Worm (Caenorhabditis elegans) whole organism, mixed stage, embryonic: Measurements from ENCODE around the gene F46C5.4.

ENCODE experiments used
- M03D4.4 ChIP-seq: sonication (generic microtip); optimal IDR thresholded peaks from 2 replicates; lab custom pipeline; 2017; ENCODE audit warnings: mild to moderate bottlenecking, missing genetic modification characterization, missing compliant biosample characterization
- bed-3 ChIP-seq: fragments of 200-800 bp; sonication (Bioruptor generic); optimal IDR thresholded peaks from 3 replicates; lab custom pipeline; 2018; ENCODE audit warnings: mild to moderate bottlenecking, missing genetic modification characterization, moderate library complexity, missing compliant biosample characterization
- blmp-1 ChIP-seq: fragments of 150-350 bp; optimal IDR thresholded peaks from 2 replicates; lab custom pipeline; 2014; ENCODE audit warnings: missing biosample characterization, missing genetic modification characterization
- ceh-39 ChIP-seq: fragments of 150-350 bp; optimal IDR thresholded peaks from 2 replicates; lab custom pipeline; 2014; ENCODE audit warnings: missing biosample characterization, missing genetic modification characterization
- ceh-43 ChIP-seq: fragments of 200-800 bp; sonication (Bioruptor generic); optimal IDR thresholded peaks from 2 replicates; lab custom pipeline; 2018; ENCODE audit warnings: mild to moderate bottlenecking, missing genetic modification characterization, moderate library complexity, missing compliant biosample characterization
- ceh-83 ChIP-seq: fragments of 200-800 bp; sonication (Bioruptor generic); optimal IDR thresholded peaks from 2 replicates; lab custom pipeline; 2018; ENCODE audit warnings: mild to moderate bottlenecking, missing genetic modification characterization, missing compliant biosample characterization
- ces-1 ChIP-seq: fragments of 150-350 bp; optimal IDR thresholded peaks from 2 replicates; lab custom pipeline; 2014; ENCODE audit warnings: missing biosample characterization, missing genetic modification reagents, missing genetic modification characterization
- cnd-1 ChIP-seq: fragments of 200-800 bp; sonication (Bioruptor generic); optimal IDR thresholded peaks from 2 replicates; lab custom pipeline; 2018; ENCODE audit warnings: mild to moderate bottlenecking, missing genetic modification characterization, missing compliant biosample characterization
- elt-1 ChIP-seq: sonication (generic microtip); optimal IDR thresholded peaks from 2 replicates; lab custom pipeline; 2017; ENCODE audit warnings: missing genetic modification characterization, mild to moderate bottlenecking, missing compliant biosample characterization, antibody characterized with exemption, moderate library complexity, borderline replicate concordance; ENCODE audit not compliant: insufficient read depth
- elt-3 ChIP-seq: fragments of 150-350 bp; optimal IDR thresholded peaks from 2 replicates; lab custom pipeline; 2014; ENCODE audit warnings: missing biosample characterization, missing genetic modification characterization
- flh-1 ChIP-seq: fragments of 200-800 bp; sonication (Bioruptor generic); optimal IDR thresholded peaks from 2 replicates; lab custom pipeline; 2018; ENCODE audit warnings: mild to moderate bottlenecking, missing genetic modification characterization, moderate library complexity, missing compliant biosample characterization
- ham-2 ChIP-seq: fragments of 200-800 bp; sonication (Bioruptor generic); optimal IDR thresholded peaks from 2 replicates; lab custom pipeline; 2018; ENCODE audit warnings: mild to moderate bottlenecking, missing genetic modification characterization, missing compliant biosample characterization
- hlh-1 ChIP-seq: fragments of 150-350 bp; optimal IDR thresholded peaks from 2 replicates; lab custom pipeline; 2014; ENCODE audit warnings: missing biosample characterization, missing genetic modification reagents, missing genetic modification characterization
- lin-13 ChIP-seq: fragments of 150-350 bp; optimal IDR thresholded peaks from 2 replicates; lab custom pipeline; 2014; ENCODE audit warnings: missing biosample characterization, missing genetic modification characterization
- lin-32 ChIP-seq: fragments of 200-800 bp; sonication (Bioruptor generic); optimal IDR thresholded peaks from 2 replicates; lab custom pipeline; 2018; ENCODE audit warnings: mild to moderate bottlenecking, missing genetic modification characterization, missing compliant biosample characterization
- lsy-2 ChIP-seq: fragments of 150-350 bp; optimal IDR thresholded peaks from 2 replicates; lab custom pipeline; 2014; ENCODE audit warnings: missing biosample characterization, missing genetic modification characterization
- mab-5 ChIP-seq: fragments of 150-350 bp; optimal IDR thresholded peaks from 2 replicates; lab custom pipeline; 2014; ENCODE audit warnings: missing biosample characterization, missing genetic modification characterization
- mep-1 ChIP-seq: fragments of 150-350 bp; optimal IDR thresholded peaks from 2 replicates; lab custom pipeline; 2017; ENCODE audit warnings: missing biosample characterization, missing genetic modification reagents, missing genetic modification characterization, inconsistent platforms
- mls-2 ChIP-seq: sonication (generic microtip); optimal IDR thresholded peaks from 2 replicates; lab custom pipeline; 2016; ENCODE audit warnings: mild to moderate bottlenecking, missing genetic modification characterization, moderate library complexity, missing compliant biosample characterization
- nhr-12 ChIP-seq: fragments of 150-350 bp; optimal IDR thresholded peaks from 2 replicates; lab custom pipeline; 2014; ENCODE audit warnings: missing biosample characterization, missing genetic modification characterization
- nhr-2 ChIP-seq: fragments of 150-350 bp; optimal IDR thresholded peaks from 2 replicates; lab custom pipeline; 2014; ENCODE audit warnings: missing biosample characterization, missing genetic modification characterization
- nhr-237 ChIP-seq: fragments of 150-350 bp; optimal IDR thresholded peaks from 2 replicates; lab custom pipeline; 2014; ENCODE audit warnings: missing biosample characterization, missing genetic modification characterization
- nhr-28 ChIP-seq: fragments of 150-350 bp; optimal IDR thresholded peaks from 2 replicates; lab custom pipeline; 2014; ENCODE audit warnings: missing biosample characterization, missing genetic modification characterization
- nhr-76 ChIP-seq: sonication (generic microtip); optimal IDR thresholded peaks from 2 replicates; lab custom pipeline; 2017; ENCODE audit warnings: missing biosample characterization, missing genetic modification characterization
- pha-4 ChIP-seq: fragments of 150-350 bp; optimal IDR thresholded peaks from 2 replicates; lab custom pipeline; 2018; ENCODE audit warnings: missing biosample characterization, missing genetic modification reagents, missing genetic modification characterization
- sem-2 ChIP-seq: fragments of 200-800 bp; sonication (Bioruptor generic); optimal IDR thresholded peaks from 2 replicates; lab custom pipeline; 2018; ENCODE audit warnings: mild to moderate bottlenecking, missing genetic modification characterization, missing compliant biosample characterization
- snpc-4 ChIP-seq: fragments of 150-350 bp; optimal IDR thresholded peaks from 2 replicates; lab custom pipeline; 2014; ENCODE audit warnings: missing biosample characterization, missing genetic modification characterization
- sptf-1 ChIP-seq: sonication (generic microtip); optimal IDR thresholded peaks from 2 replicates; lab custom pipeline; 2017; ENCODE audit warnings: mild to moderate bottlenecking, missing genetic modification characterization, moderate library complexity, missing compliant biosample characterization
- tbx-8 ChIP-seq: fragments of 200-800 bp; sonication (Bioruptor generic); optimal IDR thresholded peaks from 2 replicates; lab custom pipeline; 2018; ENCODE audit warnings: mild to moderate bottlenecking, missing genetic modification characterization, moderate library complexity, missing compliant biosample characterization
- unc-120 ChIP-seq: sonication (generic microtip); optimal IDR thresholded peaks from 2 replicates; lab custom pipeline; 2017; ENCODE audit warnings: missing genetic modification characterization, missing compliant biosample characterization; ENCODE audit not compliant: poor library complexity, severe bottlenecking
- unc-39 ChIP-seq: fragments of 150-350 bp; optimal IDR thresholded peaks from 2 replicates; lab custom pipeline; 2014; ENCODE audit warnings: missing biosample characterization, missing genetic modification characterization
- unc-62 ChIP-seq: fragments of 150-350 bp; optimal IDR thresholded peaks from 2 replicates; lab custom pipeline; 2014; ENCODE audit warnings: missing biosample characterization, missing genetic modification reagents, missing genetic modification characterization
- zip-8 ChIP-seq: fragments of 150-350 bp; optimal IDR thresholded peaks from 2 replicates; lab custom pipeline; 2014; ENCODE audit warnings: missing biosample characterization, missing genetic modification characterization
- ztf-11 ChIP-seq: fragments of 150-350 bp; optimal IDR thresholded peaks from 2 replicates; lab custom pipeline; 2014; ENCODE audit warnings: missing biosample characterization, missing genetic modification characterization

The F46C5.4 gene

ce11 chrII:8820126-8820972 lies 15.5 kb upstream of the F46C5.4 start:
- no peak for TF ChIP-seq nhr-12 (tag; lab: Kevin White, UChicago)
- no peak for TF ChIP-seq nhr-28 (tag; lab: Kevin White, UChicago)
- TF ChIP-seq snpc-4, result no peak
- TF ChIP-seq hlh-1 (tag; lab: Kevin White, UChicago), result no peak
- TF ChIP-seq ceh-39 (tag; lab: Kevin White, UChicago), result no peak
- no peak for TF ChIP-seq M03D4.4
- TF ChIP-seq ceh-43, result no peak
- TF ChIP-seq mls-2 (tag; lab: Kevin White, UChicago), result no peak
- TF ChIP-seq bed-3 (GFP tag; lab: Kevin White, UChicago), result no peak
- TF ChIP-seq elt-3 (tag; lab: Kevin White, UChicago), result no peak
- no peak for TF ChIP-seq unc-62 (GFP tag; lab: Kevin White, UChicago)
- TF ChIP-seq cnd-1 (tag; lab: Kevin White, UChicago), result no peak

- TF ChIP-seq nhr-237 (no peak), tbx-8 (GFP tag; lab: Kevin White, UChicago) (no peak), unc-62 (GFP tag; lab: Kevin White, UChicago) (no peak), lin-13 (no peak), elt-1 (tag; lab: Kevin White, UChicago) (no peak), bed-3 (GFP tag; lab: Kevin White, UChicago) (no peak), M03D4.4 (no peak), unc-39 (no peak), sem-2 (GFP tag; lab: Kevin White, UChicago) (no peak), mls-2 (tag; lab: Kevin White, UChicago) (no peak), lsy-2 (no peak), nhr-28 (tag; lab: Kevin White, UChicago) (no peak), ces-1 (GFP tag; lab: Kevin White, UChicago) (no peak), unc-120 (no peak), ceh-43 (no peak), mab-5 (no peak), mep-1 (tag; lab: Kevin White, UChicago) (no peak), ham-2 (GFP tag; lab: Kevin White, UChicago) (no peak), flh-1 (GFP tag; lab: Kevin White, UChicago) (no peak), ceh-39 (tag; lab: Kevin White, UChicago) (no peak)
Measured at ce11 chrII:8821140-8821595, 14.7 kb upstream of the F46C5.4 start, which contains the start of gene F46C5.1. TSS of gene F46C5.1 (minus strand) at chrII:8821190.

ce11 chrII:8822711-8823110 lies 13.2 kb upstream of the F46C5.4 start:
- TF ChIP-seq tbx-8 (GFP tag; lab: Kevin White, UChicago) (no peak), unc-62 (GFP tag; lab: Kevin White, UChicago) (no peak), mls-2 (tag; lab: Kevin White, UChicago) (no peak), ces-1 (GFP tag; lab: Kevin White, UChicago) (no peak), nhr-28 (tag; lab: Kevin White, UChicago) (no peak), ceh-43 (no peak), flh-1 (GFP tag; lab: Kevin White, UChicago) (no peak), nhr-2 (tag; lab: Kevin White, UChicago) (no peak), ham-2 (GFP tag; lab: Kevin White, UChicago) (no peak), mep-1 (tag; lab: Kevin White, UChicago) (no peak), pha-4 (tag; lab: Kevin White, UChicago) (no peak), ceh-83 (GFP tag; lab: Kevin White, UChicago) (no peak), sem-2 (GFP tag; lab: Kevin White, UChicago) (no peak), lsy-2 (no peak), elt-1 (tag; lab: Kevin White, UChicago) (no peak), snpc-4 (no peak), ztf-11 (tag; lab: Kevin White, UChicago) (no peak)
- TF ChIP-seq, all 35 proteins: peak for 0

- no peak for TF ChIP-seq blmp-1 (tag; lab: Kevin White, UChicago)
- TF ChIP-seq snpc-4, result no peak
- TF ChIP-seq ham-2 (GFP tag; lab: Kevin White, UChicago), result no peak
- TF ChIP-seq bed-3 (GFP tag; lab: Kevin White, UChicago), result no peak
- TF ChIP-seq zip-8 (tag; lab: Kevin White, UChicago), result no peak
- no peak for TF ChIP-seq M03D4.4
- TF ChIP-seq mep-1 (tag; lab: Kevin White, UChicago), result no peak
- TF ChIP-seq nhr-76 (tag; lab: Kevin White, UChicago), result no peak
- TF ChIP-seq ceh-39 (tag; lab: Kevin White, UChicago), result no peak
- no peak for TF ChIP-seq sptf-1 (tag; lab: Kevin White, UChicago)
- no peak for TF ChIP-seq lin-32 (GFP tag; lab: Kevin White, UChicago)
- TF ChIP-seq ceh-43, result no peak
- TF ChIP-seq nhr-28 (tag; lab: Kevin White, UChicago), result no peak
- no peak for TF ChIP-seq hlh-1 (tag; lab: Kevin White, UChicago)
- TF ChIP-seq sem-2 (GFP tag; lab: Kevin White, UChicago), result no peak
- no peak for TF ChIP-seq nhr-237
- no peak for TF ChIP-seq nhr-12 (tag; lab: Kevin White, UChicago)
- TF ChIP-seq unc-39, result no peak
- no peak for TF ChIP-seq ces-1 (GFP tag; lab: Kevin White, UChicago)
- no peak for TF ChIP-seq elt-1 (tag; lab: Kevin White, UChicago)
Measured at ce11 chrII:8825769-8826168, 10.1 kb upstream of the F46C5.4 start, which contains the start of gene nas-25. TSS of gene nas-25 (plus strand) at chrII:8826069.
